Worm (Caenorhabditis elegans): ENCODE measurements around the gene pgph-2.
"Not testable (repeated sequence)": the region's sequence is repeated elsewhere in the genome, so short reads cannot be mapped to it uniquely, and the experiment has no call there.

pgph-2 gene

DNA sequence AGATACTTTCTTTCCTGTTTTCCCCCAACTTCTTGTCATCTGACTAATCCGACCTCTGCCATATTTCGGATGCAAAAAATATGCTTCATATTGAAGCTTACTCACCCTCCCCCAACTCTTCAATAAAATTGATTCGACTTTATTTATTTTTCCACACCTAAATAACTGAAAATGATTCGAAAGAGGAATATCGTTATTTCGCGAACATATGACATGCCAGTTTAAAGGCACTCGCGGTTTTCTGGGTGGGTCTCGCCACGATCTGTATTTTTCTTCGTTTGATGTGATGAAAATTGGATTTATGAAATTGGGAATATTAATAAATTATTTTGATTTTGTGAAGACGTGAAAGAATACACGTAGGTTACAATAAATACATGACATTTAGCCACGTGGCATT, 6.7 kb downstream of the pgph-2 start, which contains the start of gene F44E7.3:
TSS of gene F44E7.3 (plus strand) at position 319 of the 400 bp plus-strand sequence.
- no peak for TF ChIP-seq C08G9.2 (tag; optimal IDR thresholded peaks at IDR 0.05)
- no peak for TF ChIP-seq hlh-6 (tag; optimal IDR thresholded peaks at IDR 0.05)
- TF ChIP-seq lim-6 (tag; optimal IDR thresholded peaks at IDR 0.05), result no peak
- TF ChIP-seq ceh-24 (tag; optimal IDR thresholded peaks at IDR 0.05), result no peak
- no peak for TF ChIP-seq eyg-1 (tag; optimal IDR thresholded peaks at IDR 0.05)
- no peak for TF ChIP-seq gmeb-2 (tag; optimal IDR thresholded peaks at IDR 0.05)
- TF ChIP-seq Y22D7AL.16 (tag; optimal IDR thresholded peaks at IDR 0.05), result no peak
- TF ChIP-seq rnt-1 (tag; optimal IDR thresholded peaks at IDR 0.05), result no peak
- no peak for TF ChIP-seq K02D7.2 (tag; optimal IDR thresholded peaks at IDR 0.05)

ce11 chrV:5772503-5772902, 7.6 kb downstream of the pgph-2 start:
- TF ChIP-seq ceh-9 (tag; optimal IDR thresholded peaks at IDR 0.05) (no peak), nhr-11 (tag; optimal IDR thresholded peaks at IDR 0.05) (no peak), fkh-6 (tag; optimal IDR thresholded peaks at IDR 0.05) (no peak), ztf-16 (tag; optimal IDR thresholded peaks at IDR 0.05) (no peak), elt-4 (tag; optimal IDR thresholded peaks at IDR 0.05) (no peak), elt-2 (tag; optimal IDR thresholded peaks at IDR 0.05) (no peak)

DNA sequence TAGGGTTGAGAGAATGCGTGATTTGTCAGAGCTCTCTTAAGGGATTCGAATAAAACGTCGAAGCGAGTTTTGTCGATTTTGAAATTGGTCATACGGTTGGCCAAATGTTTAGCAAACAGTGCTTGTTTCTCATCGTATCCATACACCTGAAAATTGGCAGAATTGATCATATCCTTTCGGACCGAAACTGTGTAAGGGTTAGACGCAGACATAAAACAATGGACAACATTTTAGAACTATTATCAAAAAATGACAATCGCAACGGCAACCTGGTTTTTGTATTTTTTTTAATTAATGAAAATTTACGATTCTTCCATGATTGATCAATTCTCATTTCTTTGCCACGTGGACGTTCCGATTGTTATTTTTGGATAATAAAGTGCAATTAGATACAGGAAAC, 9.2 kb downstream of the pgph-2 start:
- TF ChIP-seq nfya-1 (tag; optimal IDR thresholded peaks at IDR 0.05) (no peak), ceh-48 (tag; optimal IDR thresholded peaks at IDR 0.05) (no peak), unc-42 (tag; optimal IDR thresholded peaks at IDR 0.05) (no peak), K02D7.2 (tag; optimal IDR thresholded peaks at IDR 0.05) (no peak), npax-4 (tag; optimal IDR thresholded peaks at IDR 0.05) (no peak), tbx-7 (tag; optimal IDR thresholded peaks at IDR 0.05) (no peak), pqm-1 (tag; optimal IDR thresholded peaks at IDR 0.05) (no peak), elt-4 (tag; optimal IDR thresholded peaks at IDR 0.05) (no peak), fkh-10 (GFP tag; optimal IDR thresholded peaks at IDR 0.05) (no peak), K09A11.1 (tag; optimal IDR thresholded peaks at IDR 0.05; ENCODE audit: insufficient read depth) (no peak), nhr-232 (tag; optimal IDR thresholded peaks at IDR 0.05) (no peak), ceh-2 (tag; optimal IDR thresholded peaks at IDR 0.05) (no peak), madf-2 (tag; optimal IDR thresholded peaks at IDR 0.05) (no peak), ama-1 (optimal IDR thresholded peaks at IDR 0.05) (no peak)

ce11 chrV:5776941-5777340, 12.0 kb downstream of the pgph-2 start, which contains the start of gene F44E7.4:
Gene F44E7.4 (minus strand): TSS chrV:5776953.
- TF ChIP-seq ceh-31 (tag; optimal IDR thresholded peaks at IDR 0.05), result peak; percentile 50
- TF ChIP-seq tbx-2 (tag; optimal IDR thresholded peaks at IDR 0.05), result peak; percentile 4
- TF ChIP-seq rnt-1 (tag; optimal IDR thresholded peaks at IDR 0.05), result peak; percentile 45
- TF ChIP-seq ceh-14 (tag; optimal IDR thresholded peaks at IDR 0.05), result peak; percentile 4
- TF ChIP-seq unc-3 (GFP tag; conservative IDR thresholded peaks at IDR 0.05), result peak; percentile 72; the same call in 1 of the 2 replicates
- not testable (repeated sequence) for TF ChIP-seq unc-3 (tag; optimal IDR thresholded peaks at IDR 0.05)
- peak; percentile 28 for TF ChIP-seq nfya-1 (tag; optimal IDR thresholded peaks at IDR 0.05)
- peak; percentile 87 for TF ChIP-seq ceh-45 (GFP tag; IDR thresholded peaks at IDR 0.05)
- peak; percentile 78 for TF ChIP-seq sox-2 (GFP tag; IDR thresholded peaks at IDR 0.05)
- peak; percentile 28 for TF ChIP-seq unc-42 (tag; optimal IDR thresholded peaks at IDR 0.05)

- TF ChIP-seq unc-55 (GFP tag; optimal IDR thresholded peaks at IDR 0.05), result peak; percentile 21
- TF ChIP-seq ceh-22 (tag; optimal IDR thresholded peaks at IDR 0.05), result no peak
Observed at ce11 chrV:5779984-5780383, 15.1 kb downstream of the pgph-2 start.
